Worm (Caenorhabditis elegans) whole organism, L3 larva: ENCODE measurements around the gene R04B5.5.

ENCODE experiments used
- R02D3.7 ChIP-seq: fragments of 150-350 bp; optimal IDR thresholded peaks from 2 replicates; lab custom pipeline; 2014; ENCODE audit warnings: missing biosample characterization, missing genetic modification characterization
- aly-2 ChIP-seq: fragments of 150-350 bp; optimal IDR thresholded peaks from 2 replicates; lab custom pipeline; 2014; ENCODE audit warnings: missing biosample characterization, missing genetic modification characterization
- ceh-16 ChIP-seq: sonication (generic microtip); optimal IDR thresholded peaks from 2 replicates; lab custom pipeline; 2017; ENCODE audit warnings: missing biosample characterization, missing genetic modification characterization
- ceh-82 ChIP-seq: fragments of 150-350 bp; optimal IDR thresholded peaks from 2 replicates; lab custom pipeline; 2014; ENCODE audit warnings: missing biosample characterization, missing genetic modification characterization
- egl-27 ChIP-seq: sonication (generic microtip); optimal IDR thresholded peaks from 4 replicates; lab custom pipeline; 2017; ENCODE audit warnings: missing biosample characterization, missing genetic modification reagents, missing genetic modification characterization
- egl-5 ChIP-seq: fragments of 150-350 bp; optimal IDR thresholded peaks from 2 replicates; lab custom pipeline; 2017; ENCODE audit warnings: missing biosample characterization, missing genetic modification reagents, missing genetic modification characterization, inconsistent platforms
- elt-1 ChIP-seq: fragments of 150-350 bp; optimal IDR thresholded peaks from 2 replicates; lab custom pipeline; 2014; ENCODE audit warnings: missing biosample characterization, missing genetic modification characterization
- elt-2 ChIP-seq: sonication (generic microtip); optimal IDR thresholded peaks from 2 replicates; lab custom pipeline; 2016; ENCODE audit warnings: missing genetic modification reagents, mild to moderate bottlenecking, missing genetic modification characterization, missing compliant biosample characterization
- fkh-10 ChIP-seq: sonication (generic microtip); optimal IDR thresholded peaks from 2 replicates; lab custom pipeline; 2017; ENCODE audit warnings: missing biosample characterization, missing genetic modification reagents, missing genetic modification characterization
- fkh-2 ChIP-seq: fragments of 150-350 bp; optimal IDR thresholded peaks from 2 replicates; lab custom pipeline; 2014; ENCODE audit warnings: missing biosample characterization, missing genetic modification reagents, missing genetic modification characterization
- jun-1 ChIP-seq: fragments of 150-350 bp; optimal IDR thresholded peaks from 2 replicates; lab custom pipeline; 2014; ENCODE audit warnings: missing biosample characterization, missing genetic modification reagents, missing genetic modification characterization
- lin-15B ChIP-seq: fragments of 150-350 bp; optimal IDR thresholded peaks from 2 replicates; lab custom pipeline; 2014; ENCODE audit warnings: missing biosample characterization, missing genetic modification characterization
- lsy-12 ChIP-seq: sonication (generic microtip); optimal IDR thresholded peaks from 2 replicates; lab custom pipeline; 2016; ENCODE audit warnings: mild to moderate bottlenecking, missing genetic modification characterization, missing compliant biosample characterization
- mml-1 ChIP-seq: fragments of 150-350 bp; sonication (generic microtip); optimal IDR thresholded peaks from 3 replicates; lab custom pipeline; 2014; ENCODE audit warnings: missing biosample characterization, missing genetic modification characterization
- nfya-1 ChIP-seq: sonication (generic microtip); optimal IDR thresholded peaks from 2 replicates; lab custom pipeline; 2017; ENCODE audit warnings: missing genetic modification characterization, mild to moderate bottlenecking, missing compliant biosample characterization, antibody characterized with exemption, moderate library complexity; ENCODE audit not compliant: insufficient read depth
- nhr-12 ChIP-seq: fragments of 150-350 bp; optimal IDR thresholded peaks from 2 replicates; lab custom pipeline; 2014; ENCODE audit warnings: missing biosample characterization, missing genetic modification characterization
- nhr-23 ChIP-seq: fragments of 150-350 bp; optimal IDR thresholded peaks from 2 replicates; lab custom pipeline; 2014; ENCODE audit warnings: missing biosample characterization, missing genetic modification reagents, missing genetic modification characterization
- nhr-25 ChIP-seq: sonication (generic microtip); optimal IDR thresholded peaks from 2 replicates; lab custom pipeline; 2017; ENCODE audit warnings: missing biosample characterization, missing genetic modification characterization
- pha-4 ChIP-seq: fragments of 150-350 bp; optimal IDR thresholded peaks from 2 replicates; lab custom pipeline; 2014; ENCODE audit warnings: missing biosample characterization, missing genetic modification reagents, missing genetic modification characterization
- pqm-1 ChIP-seq: fragments of 150-350 bp; optimal IDR thresholded peaks from 2 replicates; lab custom pipeline; 2017; ENCODE audit warnings: missing biosample characterization, missing genetic modification characterization, inconsistent platforms
- skn-1 ChIP-seq: fragments of 150-350 bp; optimal IDR thresholded peaks from 2 replicates; lab custom pipeline; 2014; ENCODE audit warnings: missing biosample characterization, missing genetic modification characterization
- snpc-4 ChIP-seq: fragments of 150-350 bp; optimal IDR thresholded peaks from 2 replicates; lab custom pipeline; 2014; ENCODE audit warnings: missing biosample characterization, missing genetic modification characterization
- zag-1 ChIP-seq: fragments of 150-350 bp; optimal IDR thresholded peaks from 2 replicates; lab custom pipeline; 2014; ENCODE audit warnings: missing biosample characterization, missing genetic modification characterization
- ztf-4 ChIP-seq: fragments of 150-350 bp; optimal IDR thresholded peaks from 2 replicates; lab custom pipeline; 2014; ENCODE audit warnings: missing biosample characterization, missing genetic modification characterization

R04B5.5 gene

DNA sequence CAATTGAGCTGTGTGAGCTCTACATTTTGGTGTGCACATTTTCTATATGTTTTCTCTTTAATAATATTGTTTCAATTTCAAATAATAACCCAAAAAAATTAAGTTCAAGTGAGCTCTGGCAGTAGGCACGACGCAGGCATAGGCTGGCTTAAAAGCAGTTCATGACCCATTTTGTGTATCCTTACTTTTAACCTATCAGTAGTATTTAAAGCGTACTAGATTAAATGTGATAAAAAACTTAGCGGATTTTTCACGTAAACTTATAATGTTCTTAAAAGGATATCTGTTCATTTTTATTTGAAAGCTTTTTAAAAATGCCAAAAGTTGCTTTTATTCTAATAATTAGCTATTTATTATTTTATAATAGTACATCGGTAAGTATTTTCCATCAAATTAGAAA is 36.0 kb downstream of the R04B5.5 start, which contains the start of gene C08B6.6:
Gene C08B6.6, plus strand, starts transcription at position 301 of the 400 bp plus-strand sequence.
- TF ChIP-seq jun-1 (tag; lab: Kevin White, UChicago) (no peak), ceh-82 (tag; lab: Kevin White, UChicago) (no peak), egl-27 (no peak), fkh-2 (tag; lab: Kevin White, UChicago) (no peak)
- TF ChIP-seq, all 47 proteins: peak for 0

DNA sequence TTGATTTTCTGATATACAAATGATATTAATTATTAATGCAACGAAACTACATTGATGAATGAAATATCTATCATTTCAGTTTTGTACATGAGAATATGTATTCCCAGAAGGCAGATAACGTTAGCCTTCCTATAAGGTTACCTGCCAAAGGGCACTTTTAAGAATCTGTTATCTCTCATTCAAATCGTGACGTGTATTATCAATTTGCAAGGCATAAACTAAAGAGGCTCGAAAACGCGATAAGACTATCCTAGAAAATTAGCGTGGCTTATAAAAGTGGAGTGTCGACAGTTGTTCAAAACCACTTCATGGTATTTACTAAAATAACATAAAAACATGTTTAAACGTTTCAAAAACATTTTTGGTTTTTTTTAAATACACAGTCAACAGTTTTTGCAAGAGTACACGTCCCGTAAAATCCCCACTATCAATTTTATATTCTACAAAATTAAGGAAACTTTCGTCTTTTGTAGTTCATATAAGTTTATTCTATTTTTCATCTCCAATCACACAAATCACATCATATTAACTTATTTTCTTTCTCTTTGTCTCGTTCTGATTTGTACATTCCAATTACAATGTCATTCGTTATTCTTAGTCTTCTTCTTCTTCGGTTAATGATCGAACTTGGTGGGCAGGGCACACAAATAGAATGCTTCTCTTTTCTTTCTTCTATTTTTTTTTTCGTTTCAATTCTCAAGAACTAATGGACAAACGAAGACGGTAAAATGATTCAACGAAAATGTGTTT is 37.7 kb downstream of the R04B5.5 start, which contains the start of gene C08B6.10:
Gene C08B6.10, plus strand, starts transcription at position 700 of the 750 bp plus-strand sequence.
- TF ChIP-seq elt-2 (tag; lab: Kevin White, UChicago) (peak; percentile 68), egl-27 (no peak), pqm-1 (tag; lab: Kevin White, UChicago) (no peak), nhr-23 (tag; lab: Kevin White, UChicago) (no peak), egl-5 (tag; lab: Kevin White, UChicago) (no peak)

DNA sequence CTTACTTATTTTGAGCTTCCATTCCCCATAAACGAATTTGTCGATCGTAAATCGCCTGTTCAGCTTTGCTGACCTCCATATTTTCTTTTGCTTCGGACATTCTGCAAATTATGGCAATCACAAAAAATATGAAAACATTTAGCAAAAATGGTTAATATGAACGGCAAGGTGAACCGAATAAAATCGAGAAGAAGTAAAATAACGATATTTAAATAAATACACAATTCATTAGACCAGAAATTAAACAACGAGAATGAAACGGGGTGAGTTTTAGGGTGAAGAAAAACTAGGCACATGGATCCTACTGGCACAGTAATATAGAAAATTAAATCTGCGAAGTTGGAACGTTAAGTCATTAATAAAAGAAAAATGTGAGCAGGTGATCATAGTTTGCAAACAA is 42.9 kb downstream of the R04B5.5 start, which contains the start of gene aos-1:
Gene aos-1, minus strand, starts transcription at position 101 of the 400 bp plus-strand sequence.
- TF ChIP-seq ceh-16 (tag; lab: Kevin White, UChicago) (no peak), nhr-12 (tag; lab: Kevin White, UChicago) (no peak), skn-1 (tag; lab: Kevin White, UChicago) (no peak), zag-1 (no peak), fkh-2 (tag; lab: Kevin White, UChicago) (no peak), ztf-4 (no peak), nfya-1 (tag; lab: Kevin White, UChicago) (no peak), elt-1 (tag; lab: Kevin White, UChicago) (no peak), jun-1 (tag; lab: Kevin White, UChicago) (no peak), lsy-12 (tag; lab: Kevin White, UChicago) (no peak), mml-1 (tag; lab: Kevin White, UChicago) (no peak), fkh-10 (no peak)

DNA sequence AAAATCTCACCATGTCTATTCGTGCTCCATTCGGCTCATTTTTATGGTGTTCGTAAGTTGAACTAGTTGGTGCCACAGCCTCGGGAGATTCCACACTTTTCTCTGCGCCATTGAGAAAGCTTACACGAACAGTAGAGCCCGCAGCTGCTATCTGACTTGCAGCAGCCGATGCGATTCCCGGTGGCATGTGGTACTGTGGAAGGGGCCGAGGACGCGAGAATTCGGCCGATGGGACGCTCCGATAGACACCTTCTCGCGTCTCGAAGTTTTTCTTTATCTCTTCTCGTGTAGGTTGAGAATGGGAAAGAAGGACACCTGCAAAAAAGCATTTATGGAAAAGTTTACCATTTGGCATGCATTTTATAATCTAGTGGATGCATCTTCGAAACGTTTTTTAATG is 46.0 kb downstream of the R04B5.5 start:
- no peak for TF ChIP-seq mml-1 (tag; lab: Kevin White, UChicago)
- peak; percentile 23 for TF ChIP-seq nhr-23 (tag; lab: Kevin White, UChicago)
- TF ChIP-seq aly-2: no peak

DNA sequence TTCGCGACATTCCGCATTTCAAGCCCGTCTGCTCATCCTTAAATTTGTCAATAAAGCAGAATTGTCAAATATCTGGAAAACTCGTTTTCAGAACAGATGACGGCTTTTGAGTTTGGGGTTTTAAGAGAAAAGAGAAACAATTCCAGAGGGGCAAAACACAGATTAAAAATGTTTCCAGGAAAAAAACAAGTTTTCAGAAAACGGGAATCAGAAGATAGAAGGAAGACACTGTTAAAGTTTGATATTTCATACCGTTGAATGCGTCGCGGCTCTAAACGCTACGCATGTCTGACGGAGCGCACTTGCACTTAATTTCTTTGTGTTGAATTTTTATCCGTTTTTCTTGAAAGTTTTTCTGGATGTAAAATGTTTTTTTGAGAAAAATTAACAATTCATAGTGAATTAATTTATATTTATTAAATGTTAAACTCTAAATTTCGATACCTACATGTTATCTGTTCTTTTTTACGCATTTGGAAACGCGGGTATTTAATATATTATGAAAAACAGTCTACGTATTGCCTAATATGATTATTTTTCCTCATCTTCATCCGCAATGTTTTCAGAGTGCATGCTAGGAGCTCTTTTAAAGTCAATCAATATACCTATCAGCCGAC is 46.9 kb downstream of the R04B5.5 start, which contains the start of the genes C08B6.18, wdr-20 and C08B6.8:
Gene C08B6.18, minus strand, starts transcription at position 51 of the 617 bp plus-strand sequence.
Gene wdr-20, minus strand, starts transcription at position 82 of the 617 bp plus-strand sequence.
Gene C08B6.8, plus strand, starts transcription at position 567 of the 617 bp plus-strand sequence.
- TF ChIP-seq R02D3.7 (tag; lab: Kevin White, UChicago) (no peak), snpc-4 (tag; lab: Kevin White, UChicago) (peak; percentile 75), lsy-12 (tag; lab: Kevin White, UChicago) (no peak), nfya-1 (tag; lab: Kevin White, UChicago) (peak; percentile 52), lin-15B (tag; lab: Kevin White, UChicago) (peak; percentile 84), pha-4 (tag; lab: Kevin White, UChicago) (peak; percentile 50), nhr-25 (tag; lab: Kevin White, UChicago) (peak; percentile 17), egl-27 (no peak)
